Worm (Caenorhabditis elegans) whole organism, L1 larva: ENCODE measurements around the gene srd-56.

ENCODE experiments used
- C16A3.4 ChIP-seq: fragments of 150-350 bp; optimal IDR thresholded peaks from 2 replicates; lab custom pipeline; 2014; ENCODE audit warnings: missing biosample characterization, missing genetic modification characterization
- blmp-1 ChIP-seq: fragments of 150-350 bp; optimal IDR thresholded peaks from 2 replicates; lab custom pipeline; 2014; ENCODE audit warnings: missing biosample characterization, missing genetic modification characterization
- ceh-82 ChIP-seq, 3 experiments: fragments of 150-350 bp in 1 of 3; sonication (generic microtip) in 2 of 3; optimal IDR thresholded peaks; 2 replicates each; lab custom pipeline; 2014 to 2017; ENCODE audit warnings: missing biosample characterization in 3 of 3, missing genetic modification characterization in 3 of 3
- egl-13 ChIP-seq: sonication (generic microtip); optimal IDR thresholded peaks from 2 replicates; lab custom pipeline; 2016; ENCODE audit warnings: missing genotype, missing genetic modification reagents, missing genetic modification characterization, missing compliant biosample characterization
- lin-39 ChIP-seq: fragments of 150-350 bp; optimal IDR thresholded peaks from 2 replicates; lab custom pipeline; 2014; ENCODE audit warnings: missing biosample characterization, missing genetic modification reagents, missing genetic modification characterization
- lsy-2 ChIP-seq, 2 experiments: fragments of 150-350 bp; optimal IDR thresholded peaks; 2 replicates each; lab custom pipeline; 2014; ENCODE audit warnings: missing biosample characterization in 2 of 2, missing genetic modification characterization in 2 of 2
- nhr-90 ChIP-seq: sonication (generic microtip); optimal IDR thresholded peaks from 2 replicates; lab custom pipeline; 2016; ENCODE audit warnings: mild to moderate bottlenecking, missing genetic modification characterization, missing compliant biosample characterization; ENCODE audit not compliant: poor library complexity
- pag-3 ChIP-seq: sonication (generic microtip); optimal IDR thresholded peaks from 2 replicates; lab custom pipeline; 2017; ENCODE audit warnings: missing genetic modification characterization, mild to moderate bottlenecking, missing compliant biosample characterization, antibody characterized with exemption, borderline replicate concordance; ENCODE audit not compliant: insufficient read depth
- skn-1 ChIP-seq: fragments of 150-350 bp; optimal IDR thresholded peaks from 2 replicates; lab custom pipeline; 2014; ENCODE audit warnings: missing biosample characterization, missing genetic modification characterization
- unc-130 ChIP-seq: fragments of 150-350 bp; optimal IDR thresholded peaks from 2 replicates; lab custom pipeline; 2017; ENCODE audit warnings: missing biosample characterization, missing genetic modification characterization, inconsistent platforms
- unc-62 ChIP-seq: fragments of 150-350 bp; optimal IDR thresholded peaks from 2 replicates; lab custom pipeline; 2014; ENCODE audit warnings: missing biosample characterization, missing genetic modification reagents, missing genetic modification characterization
- unc-86 ChIP-seq: sonication (generic microtip); optimal IDR thresholded peaks from 2 replicates; lab custom pipeline; 2016; ENCODE audit warnings: missing genetic modification characterization, missing compliant biosample characterization
- xbp-1 ChIP-seq: sonication (generic microtip); optimal IDR thresholded peaks from 2 replicates; lab custom pipeline; 2016; ENCODE audit warnings: missing genetic modification characterization, missing compliant biosample characterization
- zag-1 ChIP-seq: fragments of 150-350 bp; optimal IDR thresholded peaks from 2 replicates; lab custom pipeline; 2014; ENCODE audit warnings: missing biosample characterization, missing genetic modification characterization

DNA sequence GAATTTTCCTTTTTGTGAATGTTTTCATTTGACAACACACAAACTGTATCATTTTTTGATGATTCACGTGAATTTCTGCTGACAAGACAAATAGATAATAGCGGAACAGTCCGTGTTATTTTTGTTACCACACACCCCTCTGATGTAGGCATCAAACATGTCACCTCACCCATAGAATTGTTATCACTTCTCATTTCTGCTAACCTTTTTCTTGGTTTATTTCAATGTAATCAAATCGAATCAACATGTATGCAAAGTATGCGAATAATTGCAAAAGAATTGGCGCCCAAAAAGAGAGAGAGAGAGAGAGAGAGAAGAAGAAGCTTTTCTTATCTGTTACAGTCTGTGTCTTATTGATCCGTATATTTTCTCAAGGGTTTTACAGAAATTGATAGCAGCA lies 45.6 kb downstream of the srd-56 start:
- TF ChIP-seq blmp-1 (tag; lab: Kevin White, UChicago) (peak; percentile 15), zag-1 (no peak), unc-86 (tag; lab: Kevin White, UChicago) (no peak), skn-1 (tag; lab: Kevin White, UChicago) (no peak), unc-130 (tag; lab: Kevin White, UChicago) (no peak), lsy-2 (tag; optimal IDR thresholded peaks at IDR 0.05; lab: Kevin White, UChicago) (peak in 1 of 2 experiments; percentile 8), ceh-82 (tag; optimal IDR thresholded peaks at IDR 0.05; lab: Kevin White, UChicago) (no peak), xbp-1 (no peak), C16A3.4 (tag; lab: Kevin White, UChicago) (peak; percentile 4), unc-62 (GFP tag; lab: Kevin White, UChicago) (no peak), lin-39 (tag; lab: Kevin White, UChicago) (no peak), nhr-90 (tag; lab: Kevin White, UChicago) (peak; percentile 19), egl-13 (tag; lab: Kevin White, UChicago) (no peak), pag-3 (tag; lab: Kevin White, UChicago) (no peak)
